Fruit fly (Drosophila melanogaster) whole organism, prepupa: ENCODE measurements around the gene CG17147.

ENCODE experiments used
- CG3032 ChIP-seq: fragments of 200-800 bp; optimal IDR thresholded peaks from 2 replicates; lab custom pipeline; 2019; ENCODE audit warnings: missing biosample characterization, mild to moderate bottlenecking, missing genetic modification characterization, moderate library complexity
- CG32006 ChIP-seq: fragments of 200-800 bp; sonication (Bioruptor generic); optimal IDR thresholded peaks from 3 replicates; lab custom pipeline; 2017; ENCODE audit warnings: missing biosample characterization, mild to moderate bottlenecking, missing genetic modification characterization
- CG6276 ChIP-seq: fragments of 200-800 bp; sonication (Bioruptor generic); optimal IDR thresholded peaks from 2 replicates; lab custom pipeline; 2017; ENCODE audit warnings: missing biosample characterization, mild to moderate bottlenecking, missing genetic modification characterization
- Hr39 ChIP-seq: fragments of 200-800 bp; sonication (Bioruptor generic); optimal IDR thresholded peaks from 2 replicates; lab custom pipeline; 2016; ENCODE audit warnings: missing biosample characterization, missing genetic modification characterization
- Lpt ChIP-seq: fragments of 200-800 bp; sonication (Bioruptor generic); optimal IDR thresholded peaks from 3 replicates; lab custom pipeline; 2016; ENCODE audit warnings: missing biosample characterization, missing genetic modification characterization
- Sox14 ChIP-seq: fragments of 200-800 bp; sonication (Bioruptor generic); optimal IDR thresholded peaks from 3 replicates; lab custom pipeline; 2016; ENCODE audit warnings: missing biosample characterization, missing genetic modification characterization

DNA sequence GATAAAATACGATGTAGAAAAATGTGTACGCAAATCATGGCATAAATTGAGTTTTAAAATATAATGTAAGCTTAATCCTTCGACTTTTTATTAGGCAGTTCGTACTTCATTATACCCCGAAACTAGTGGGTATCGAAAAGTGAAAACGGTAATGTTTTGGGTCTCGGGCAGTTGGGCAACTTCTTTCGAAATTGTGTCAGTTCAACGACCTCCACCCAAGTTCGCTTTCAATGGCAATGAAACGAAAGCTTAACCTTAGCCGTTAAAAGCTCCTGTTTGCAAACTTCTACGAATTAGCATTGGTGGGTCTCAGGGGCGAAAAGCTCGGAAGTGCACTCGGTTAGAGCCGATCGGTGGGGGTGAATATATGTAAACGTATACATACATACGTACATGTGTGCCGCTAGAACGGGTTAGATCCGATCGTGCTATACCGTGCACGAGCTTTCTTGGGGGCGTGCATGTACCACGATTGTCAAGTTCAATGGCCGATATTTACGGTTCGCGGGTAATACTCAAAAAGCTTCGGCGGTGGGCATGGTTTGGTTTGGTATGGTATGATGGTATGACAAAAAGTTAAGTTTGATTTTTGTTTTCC is 6.5 kb downstream of the CG17147 start:
- TF ChIP-seq CG3032 (tag; lab: Kevin White, UChicago) (no peak), CG32006 (GFP tag; lab: Kevin White, UChicago) (no peak), Hr39 (GFP tag; lab: Kevin White, UChicago) (no peak), CG6276 (GFP tag; lab: Kevin White, UChicago) (no peak), Sox14 (GFP tag; lab: Kevin White, UChicago) (no peak), Lpt (GFP tag; lab: Kevin White, UChicago) (no peak)
